Fruit fly (Drosophila melanogaster): ENCODE measurements around the gene CG32454.

DNA sequence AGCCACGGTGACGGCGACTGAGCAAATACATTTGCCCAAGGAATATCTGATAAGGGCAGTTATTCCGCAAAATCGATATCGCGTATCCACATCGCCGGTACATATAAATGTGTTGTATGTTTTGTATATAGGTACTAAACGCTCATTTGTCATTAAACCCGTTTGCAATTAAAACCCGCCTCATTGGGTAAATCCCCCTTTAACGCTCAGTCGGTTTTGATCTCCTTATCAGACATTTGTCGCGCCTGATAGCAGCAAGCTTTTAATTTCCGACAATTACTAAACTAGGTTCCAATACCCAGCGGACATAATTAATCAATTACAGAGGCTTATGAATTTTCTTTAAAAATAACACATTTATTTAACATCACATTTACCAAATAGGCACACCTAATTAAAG lies 1.8 kb downstream of the CG32454 start:
- TF ChIP-seq usp (GFP tag; optimal IDR thresholded peaks at IDR 0.05) (no peak), Hr78 (GFP tag; optimal IDR thresholded peaks at IDR 0.05) (no peak), sv (GFP tag; optimal IDR thresholded peaks at IDR 0.05) (no peak), rgr (GFP tag; optimal IDR thresholded peaks at IDR 0.05) (no peak), Abd-B (GFP tag; optimal IDR thresholded peaks at IDR 0.05) (no peak), h (GFP tag; optimal IDR thresholded peaks at IDR 0.05) (no peak), Dfd (GFP tag; optimal IDR thresholded peaks at IDR 0.05) (no peak), pan (optimal IDR thresholded peaks at IDR 0.05) (no peak), fru (GFP tag; optimal IDR thresholded peaks at IDR 0.05) (no peak), lola (GFP tag; optimal IDR thresholded peaks at IDR 0.05) (no peak), GATAd (GFP tag; optimal IDR thresholded peaks at IDR 0.05) (no peak)

All from whole organism, wandering third instar larva.